Fruit fly (Drosophila melanogaster): ENCODE measurements around the gene CG12986.
A peak's percentile ranks its signal among the peaks of the same experiment; 100 is the strongest.

CG12986 gene

dm6 chrX:17830211-17830616 lies 10.7 kb upstream of the CG12986 start (continued):
- TF ChIP-seq sens (GFP tag) (peak; percentile 88), dpn (GFP tag; optimal IDR thresholded peaks at IDR 0.05) (peak in 1 of 2 experiments; percentile 14), CG5245 (GFP tag; optimal IDR thresholded peaks at IDR 0.05) (no peak), CG14710 (tag; optimal IDR thresholded peaks at IDR 0.05) (peak; percentile 57), Kr (GFP tag; optimal IDR thresholded peaks at IDR 0.05) (peak; percentile 63), HLH4C (GFP tag; IDR thresholded peaks at IDR 0.05; ENCODE audit: partially characterized antibody) (no peak), Max (GFP tag; optimal IDR thresholded peaks at IDR 0.05) (no peak), slp2 (GFP tag; optimal IDR thresholded peaks at IDR 0.05) (peak; percentile 15), emc (GFP tag; optimal IDR thresholded peaks at IDR 0.05) (no peak), CG15269 (tag; optimal IDR thresholded peaks at IDR 0.05) (no peak), pb (GFP tag; optimal IDR thresholded peaks at IDR 0.05) (peak; percentile 31), CG10274 (GFP tag; optimal IDR thresholded peaks at IDR 0.05) (peak; percentile 2), grau (tag; optimal IDR thresholded peaks at IDR 0.05) (peak; percentile 34), twi (tag; optimal IDR thresholded peaks at IDR 0.05) (peak; percentile 8), CG4404 (GFP tag; IDR thresholded peaks at IDR 0.05) (peak; percentile 44; the same call in 1 of the 2 replicates), Hr78 (GFP tag; optimal IDR thresholded peaks at IDR 0.05) (no peak), gem (tag; optimal IDR thresholded peaks at IDR 0.05) (peak; percentile 61), luna (GFP tag; optimal IDR thresholded peaks at IDR 0.05) (no peak), tna (GFP tag; IDR thresholded peaks at IDR 0.05; ENCODE audit: partially characterized antibody) (no peak), Sox102F (GFP tag; optimal IDR thresholded peaks at IDR 0.05) (peak; percentile 1), slou (GFP tag; optimal IDR thresholded peaks at IDR 0.05) (no peak), Sry-δ (GFP tag; optimal IDR thresholded peaks at IDR 0.05) (no peak), caup (GFP tag; optimal IDR thresholded peaks at IDR 0.05; ENCODE audit: severe bottlenecking) (no peak), eyg (GFP tag; optimal IDR thresholded peaks at IDR 0.05) (no peak), prd (optimal IDR thresholded peaks at IDR 0.05) (no peak), prd (GFP tag; IDR thresholded peaks at IDR 0.05) (peak; percentile 19; the same call in 1 of the 3 replicates), Scr (GFP tag; IDR thresholded peaks at IDR 0.05; ENCODE audit: partially characterized antibody) (no peak), sim (GFP tag; IDR thresholded peaks at IDR 0.05) (no peak), ab (GFP tag; optimal IDR thresholded peaks at IDR 0.05) (peak; percentile 28), tll (GFP tag; optimal IDR thresholded peaks at IDR 0.05) (peak; percentile 65 to 79), CG13424 (tag; optimal IDR thresholded peaks at IDR 0.05) (peak; percentile 31), br (optimal IDR thresholded peaks at IDR 0.05) (no peak), pzg (GFP tag; optimal IDR thresholded peaks at IDR 0.05) (no peak), Dad (GFP tag; optimal IDR thresholded peaks at IDR 0.05) (no peak), Xbp1 (GFP tag; optimal IDR thresholded peaks at IDR 0.05) (peak; percentile 7), fd102C (GFP tag; optimal IDR thresholded peaks at IDR 0.05) (no peak), CG34224 (GFP tag; IDR thresholded peaks at IDR 0.05; ENCODE audit: partially characterized antibody) (no peak), CG12659 (GFP tag; optimal IDR thresholded peaks at IDR 0.05) (no peak), Mes4 (GFP tag; optimal IDR thresholded peaks at IDR 0.05) (peak; percentile 18), Med (GFP tag) (peak; percentile 51), Hsf (GFP tag; optimal IDR thresholded peaks at IDR 0.05) (no peak), ken (GFP tag; IDR thresholded peaks at IDR 0.05) (no peak), Ssrp (tag; optimal IDR thresholded peaks at IDR 0.05) (peak; percentile 8), CG6689 (GFP tag; IDR thresholded peaks at IDR 0.05) (no peak), CG9727 (GFP tag; optimal IDR thresholded peaks at IDR 0.05) (peak; percentile 76), CG10431 (GFP tag; optimal IDR thresholded peaks at IDR 0.05) (no peak), ATbp (GFP tag; optimal IDR thresholded peaks at IDR 0.05) (peak; percentile 8), dati (GFP tag; IDR thresholded peaks at IDR 0.05) (no peak), Ets65A (GFP tag) (peak; percentile 55), D19A (tag; optimal IDR thresholded peaks at IDR 0.05) (peak; percentile 99), MTF-1 (GFP tag; optimal IDR thresholded peaks at IDR 0.05; ENCODE audit: borderline replicate concordance) (no peak)
